Fruit fly (Drosophila melanogaster) whole organism, embryonic: ENCODE measurements around the gene CG9166.

ENCODE experiments used
- Atf-2 ChIP-seq: fragments of 200-800 bp; sonication (Bioruptor generic); optimal IDR thresholded peaks from 2 replicates; lab custom pipeline; 2016; ENCODE audit warnings: missing biosample characterization, missing genetic modification characterization
- BtbVII ChIP-seq: fragments of 200-800 bp; sonication (Bioruptor generic); optimal IDR thresholded peaks from 3 replicates; lab custom pipeline; 2017; ENCODE audit warnings: missing biosample characterization, mild to moderate bottlenecking, missing genetic modification characterization
- Bteb2 ChIP-seq: fragments of 200-800 bp; sonication (Bioruptor generic); optimal IDR thresholded peaks from 2 replicates; lab custom pipeline; 2016; ENCODE audit warnings: missing biosample characterization, missing genetic modification characterization
- CG10462 ChIP-seq: fragments of 200-800 bp; sonication (Bioruptor generic); optimal IDR thresholded peaks from 2 replicates; lab custom pipeline; 2016; ENCODE audit warnings: missing biosample characterization, missing genetic modification characterization
- CG13123 ChIP-seq: fragments of 200-800 bp; sonication (Bioruptor generic); optimal IDR thresholded peaks from 2 replicates; lab custom pipeline; 2016; ENCODE audit warnings: missing biosample characterization, missing genetic modification characterization
- CG1529 ChIP-seq: fragments of 200-800 bp; sonication (Bioruptor generic); optimal IDR thresholded peaks from 3 replicates; lab custom pipeline; 2018; ENCODE audit warnings: missing biosample characterization, missing genetic modification characterization
- CG18476 ChIP-seq: fragments of 200-800 bp; sonication (Bioruptor generic); optimal IDR thresholded peaks from 2 replicates; lab custom pipeline; 2016; ENCODE audit warnings: missing biosample characterization, mild to moderate bottlenecking, missing genetic modification characterization
- CG2199 ChIP-seq: fragments of 200-800 bp; sonication (Bioruptor generic); IDR thresholded peaks from 3 replicates; pipeline ENCODE4 v1.3.6; 2022; ENCODE audit warnings: missing biosample characterization, missing genetic modification characterization
- CG3065 ChIP-seq: fragments of 200-800 bp; sonication (Bioruptor generic); optimal IDR thresholded peaks from 2 replicates; lab custom pipeline; 2016; ENCODE audit warnings: missing biosample characterization, missing genetic modification characterization
- CG31224 ChIP-seq: fragments of 200-800 bp; sonication (Bioruptor generic); IDR thresholded peaks from 2 replicates; pipeline ENCODE4 v1.3.6; 2022; ENCODE audit warnings: missing biosample characterization, missing genetic modification characterization
- CG31365 ChIP-seq: fragments of 200-800 bp; sonication (Bioruptor generic); optimal IDR thresholded peaks from 2 replicates; lab custom pipeline; 2018; ENCODE audit warnings: missing biosample characterization, mild to moderate bottlenecking, missing genetic modification characterization
- CG32532 ChIP-seq: fragments of 200-800 bp; sonication (Bioruptor generic); IDR thresholded peaks from 2 replicates; pipeline ENCODE4 v1.3.6; 2022; ENCODE audit warnings: missing biosample characterization, missing genetic modification characterization
- CG6175 ChIP-seq: fragments of 200-800 bp; sonication (Bioruptor generic); IDR thresholded peaks from 3 replicates; pipeline ENCODE4 v1.3.6; 2022; ENCODE audit warnings: missing biosample characterization, missing genetic modification characterization
- CG6813 ChIP-seq: fragments of 200-800 bp; sonication (Bioruptor generic); optimal IDR thresholded peaks from 2 replicates; lab custom pipeline; 2017; ENCODE audit warnings: missing biosample characterization, missing genetic modification characterization, mild to moderate bottlenecking, moderate library complexity, missing genetic modification reagents
- CG7556 ChIP-seq: fragments of 200-800 bp; sonication (Bioruptor generic); optimal IDR thresholded peaks from 2 replicates; lab custom pipeline; 2017; ENCODE audit warnings: missing biosample characterization, mild to moderate bottlenecking, missing genetic modification characterization
- CG9437 ChIP-seq: fragments of 200-800 bp; sonication (Bioruptor generic); optimal IDR thresholded peaks from 2 replicates; lab custom pipeline; 2018; ENCODE audit warnings: missing biosample characterization, mild to moderate bottlenecking, missing genetic modification characterization
- CG9932 ChIP-seq: fragments of 200-800 bp; sonication (Bioruptor generic); IDR thresholded peaks from 2 replicates; pipeline ENCODE4 v1.3.6; 2022; ENCODE audit warnings: missing biosample characterization, missing genetic modification characterization
- Chrac-16 ChIP-seq: fragments of 200-800 bp; sonication (Bioruptor generic); optimal IDR thresholded peaks from 3 replicates; lab custom pipeline; 2016; ENCODE audit warnings: missing biosample characterization, missing genetic modification characterization
- Dbx ChIP-seq: fragments of 200-800 bp; sonication (Bioruptor generic); IDR thresholded peaks from 3 replicates; pipeline ENCODE4 v1.3.6; 2022; ENCODE audit warnings: missing biosample characterization, missing genetic modification characterization
- Deaf1 ChIP-seq: fragments of 200-800 bp; optimal IDR thresholded peaks from 3 replicates; lab custom pipeline; 2019; ENCODE audit warnings: missing biosample characterization, mild to moderate bottlenecking, missing genetic modification characterization, moderate library complexity
- Dek ChIP-seq: fragments of 200-800 bp; sonication (Bioruptor generic); optimal IDR thresholded peaks from 3 replicates; lab custom pipeline; 2019; ENCODE audit warnings: missing biosample characterization, mild to moderate bottlenecking, missing genetic modification characterization, moderate library complexity
- Dp ChIP-seq: fragments of 200-800 bp; sonication (Bioruptor generic); optimal IDR thresholded peaks from 2 replicates; lab custom pipeline; 2018; ENCODE audit warnings: missing biosample characterization, mild to moderate bottlenecking, missing genetic modification characterization, moderate library complexity
- ERR ChIP-seq: fragments of 200-800 bp; sonication (Bioruptor generic); optimal IDR thresholded peaks from 2 replicates; lab custom pipeline; 2016; ENCODE audit warnings: missing biosample characterization, missing genetic modification characterization
- Fer3 ChIP-seq: fragments of 200-800 bp; sonication (Bioruptor generic); optimal IDR thresholded peaks from 2 replicates; lab custom pipeline; 2018; ENCODE audit warnings: missing biosample characterization, mild to moderate bottlenecking, missing genetic modification characterization, moderate library complexity
- Kr ChIP-seq: fragments of 200-800 bp; sonication (Bioruptor generic); optimal IDR thresholded peaks from 2 replicates; lab custom pipeline; 2017; ENCODE audit warnings: missing biosample characterization, mild to moderate bottlenecking, missing genetic modification characterization
- NC2α ChIP-seq: fragments of 200-800 bp; sonication (Bioruptor generic); optimal IDR thresholded peaks from 2 replicates; lab custom pipeline; 2016; ENCODE audit warnings: missing biosample characterization, missing genetic modification characterization
- NK7.1 ChIP-seq: fragments of 200-800 bp; sonication (Bioruptor generic); optimal IDR thresholded peaks from 3 replicates; lab custom pipeline; 2016; ENCODE audit warnings: missing biosample characterization, missing genetic modification characterization
- Opbp ChIP-seq: fragments of 200-800 bp; sonication (Bioruptor generic); IDR thresholded peaks from 3 replicates; pipeline ENCODE4 v1.3.6; 2022; ENCODE audit warnings: missing biosample characterization, missing genetic modification characterization; ENCODE audit not compliant: partially characterized antibody
- Pdp1 ChIP-seq, 2 experiments: fragments of 200-800 bp; sonication (Bioruptor generic); optimal IDR thresholded peaks; 3 replicates each; lab custom pipeline; 2016; ENCODE audit warnings: missing biosample characterization in 2 of 2, missing genetic modification characterization in 2 of 2, mild to moderate bottlenecking in 1 of 2, moderate library complexity in 1 of 2
- YL-1 ChIP-seq: fragments of 200-800 bp; sonication (Bioruptor generic); optimal IDR thresholded peaks from 3 replicates; lab custom pipeline; 2017; ENCODE audit warnings: missing biosample characterization, mild to moderate bottlenecking, missing genetic modification characterization
- ab ChIP-seq: fragments of 200-800 bp; sonication (Bioruptor generic); optimal IDR thresholded peaks from 2 replicates; lab custom pipeline; 2016; ENCODE audit warnings: missing biosample characterization, missing genetic modification characterization
- amos ChIP-seq: fragments of 200-800 bp; sonication (Bioruptor generic); IDR thresholded peaks from 2 replicates; pipeline ENCODE4 v1.3.6; 2022; ENCODE audit warnings: missing biosample characterization, missing genetic modification characterization; ENCODE audit not compliant: partially characterized antibody
- cas ChIP-seq: fragments of 200-800 bp; sonication (Bioruptor generic); IDR thresholded peaks from 2 replicates; pipeline ENCODE4 v1.3.6; 2022; ENCODE audit warnings: missing biosample characterization, missing genetic modification characterization
- chinmo ChIP-seq: fragments of 200-800 bp; sonication (Bioruptor generic); IDR thresholded peaks from 4 replicates; pipeline ENCODE4 v1.3.6; 2022; ENCODE audit warnings: missing biosample characterization, missing genetic modification characterization; ENCODE audit not compliant: partially characterized antibody
- chm ChIP-seq: fragments of 200-800 bp; sonication (Bioruptor generic); IDR thresholded peaks from 2 replicates; pipeline ENCODE4 v1.3.6; 2022; ENCODE audit warnings: missing biosample characterization, missing genetic modification characterization
- da ChIP-seq: fragments of 200-800 bp; sonication (Bioruptor generic); optimal IDR thresholded peaks from 2 replicates; lab custom pipeline; 2016; ENCODE audit warnings: missing biosample characterization, missing genetic modification characterization
- dysf ChIP-seq: fragments of 200-800 bp; sonication (Bioruptor generic); IDR thresholded peaks from 3 replicates; pipeline ENCODE4 v1.3.6; 2022; ENCODE audit warnings: missing biosample characterization, missing genetic modification characterization
- emc ChIP-seq: fragments of 200-800 bp; sonication (Bioruptor generic); optimal IDR thresholded peaks from 2 replicates; lab custom pipeline; 2016; ENCODE audit warnings: missing biosample characterization, missing genetic modification characterization
- jumu ChIP-seq: fragments of 200-800 bp; sonication (Bioruptor generic); optimal IDR thresholded peaks from 3 replicates; lab custom pipeline; 2016; ENCODE audit warnings: missing biosample characterization, missing genetic modification characterization
- lmd ChIP-seq: fragments of 200-800 bp; sonication (Bioruptor generic); IDR thresholded peaks from 2 replicates; pipeline ENCODE4 v1.3.6; 2022; ENCODE audit warnings: missing biosample characterization, missing genetic modification characterization
- lov ChIP-seq, 2 experiments: fragments of 200-800 bp in 1 of 2; fragments of >200 bp in 1 of 2; sonication (Bioruptor generic) in 1 of 2; IDR thresholded peaks in 1 of 2; optimal IDR thresholded peaks in 1 of 2; 2 replicates in 1 of 2; 3 replicates in 1 of 2; pipeline versions ENCODE4 v1.3.6 to Lab custom; 2017 to 2022; ENCODE audit warnings: missing biosample characterization in 1 of 2, missing genetic modification characterization in 1 of 2
- mirr ChIP-seq: fragments of 200-800 bp; sonication (Bioruptor generic); optimal IDR thresholded peaks from 3 replicates; lab custom pipeline; 2018; ENCODE audit warnings: missing biosample characterization, mild to moderate bottlenecking, missing genetic modification characterization
- oc ChIP-seq: fragments of 200-800 bp; sonication (Bioruptor generic); optimal IDR thresholded peaks from 2 replicates; lab custom pipeline; 2018; ENCODE audit warnings: missing biosample characterization, mild to moderate bottlenecking, missing genetic modification characterization, moderate library complexity
- scrt ChIP-seq: fragments of 200-800 bp; sonication (Bioruptor generic); optimal IDR thresholded peaks from 2 replicates; lab custom pipeline; 2018; ENCODE audit warnings: missing biosample characterization, mild to moderate bottlenecking, missing genetic modification characterization, moderate library complexity
- sna ChIP-seq: fragments of 200-800 bp; sonication (Bioruptor generic); IDR thresholded peaks from 2 replicates; pipeline ENCODE4 v1.3.6; 2022; ENCODE audit warnings: missing biosample characterization, missing genetic modification characterization; ENCODE audit not compliant: partially characterized antibody
- sqz ChIP-seq: fragments of 200-800 bp; sonication (Bioruptor generic); optimal IDR thresholded peaks from 3 replicates; lab custom pipeline; 2018; ENCODE audit warnings: missing biosample characterization, mild to moderate bottlenecking, missing genetic modification characterization
- ttk ChIP-seq: fragments of 200-800 bp; sonication (Bioruptor generic); IDR thresholded peaks from 2 replicates; pipeline ENCODE4 v2.1.2; 2022; ENCODE audit warnings: missing biosample characterization, missing genetic modification characterization
- usp ChIP-seq: fragments of >200 bp; optimal IDR thresholded peaks from 2 replicates; lab custom pipeline; 2017; ENCODE audit warnings: missing biosample characterization, missing genetic modification characterization
- wek ChIP-seq: fragments of 200-800 bp; sonication (Bioruptor generic); optimal IDR thresholded peaks from 3 replicates; lab custom pipeline; 2018; ENCODE audit warnings: missing biosample characterization, mild to moderate bottlenecking, missing genetic modification characterization, moderate library complexity

Gene CG9166

dm6 chr3L:1319097-1319725 lies 31.7 kb upstream of the CG9166 start (continued):
- TF ChIP-seq oc (peak; percentile 85), da (peak; percentile 20), Chrac-16 (peak; percentile 61), Kr (GFP tag; lab: Kevin White, UChicago) (no peak), sqz (GFP tag; lab: Kevin White, UChicago) (peak; percentile 55), CG6175 (GFP tag; lab: Robert Waterston, UW) (no peak), Dek (tag; lab: Kevin White, UChicago) (peak; percentile 55), Bteb2 (GFP tag; lab: Kevin White, UChicago) (peak; percentile 28), NK7.1 (peak; percentile 25), scrt (GFP tag; lab: Kevin White, UChicago) (peak; percentile 54), CG9437 (GFP tag; lab: Kevin White, UChicago) (peak; percentile 38), CG6813 (GFP tag; lab: Kevin White, UChicago) (peak; percentile 65), sna (no peak), emc (GFP tag; lab: Kevin White, UChicago) (no peak), wek (GFP tag; lab: Kevin White, UChicago) (peak; percentile 46), lmd (peak; percentile 74; the same call in 1 of the 2 replicates), dysf (GFP tag; lab: Robert Waterston, UW) (peak; percentile 68; the same call in 2 of the 3 replicates), CG32532 (GFP tag; lab: Robert Waterston, UW) (peak; percentile 67; the same call in 1 of the 2 replicates), Opbp (GFP tag; lab: Robert Waterston, UW) (no peak), CG18476 (GFP tag; lab: Kevin White, UChicago) (peak; percentile 65), CG2199 (GFP tag; lab: Robert Waterston, UW) (no peak; the same call in 2 of the 3 replicates), ERR (GFP tag; lab: Kevin White, UChicago) (no peak), Fer3 (peak; percentile 64), CG7556 (peak; percentile 66), CG3065 (GFP tag; lab: Kevin White, UChicago) (peak; percentile 31), CG9932 (GFP tag; lab: Robert Waterston, UW) (no peak), amos (no peak), CG31224 (GFP tag; lab: Robert Waterston, UW) (no peak), Deaf1 (peak; percentile 28), chm (GFP tag; lab: Robert Waterston, UW) (peak; percentile 73), Dp (no peak), mirr (GFP tag; lab: Kevin White, UChicago) (no peak), CG31365 (tag; lab: Kevin White, UChicago) (peak; percentile 39), Pdp1 (GFP tag; optimal IDR thresholded peaks at IDR 0.05; lab: Kevin White, UChicago) (peak; percentile 24 to 72), Atf-2 (GFP tag; lab: Kevin White, UChicago) (peak; percentile 52), YL-1 (GFP tag; lab: Kevin White, UChicago) (no peak), lov (optimal IDR thresholded peaks at IDR 0.05; lab: Kevin White, UChicago) (no peak), lov (GFP tag; IDR thresholded peaks at IDR 0.05; lab: Robert Waterston, UW) (0 out of 3 replicates have a peak, but pooled peaks have one; percentile 65), jumu (GFP tag; lab: Kevin White, UChicago) (peak; percentile 68), cas (no peak), NC2α (GFP tag; lab: Kevin White, UChicago) (peak; percentile 28), chinmo (GFP tag; lab: Robert Waterston, UW) (no peak), BtbVII (GFP tag; lab: Kevin White, UChicago) (no peak), CG10462 (GFP tag; lab: Kevin White, UChicago) (peak; percentile 68), Dbx (GFP tag; lab: Robert Waterston, UW) (peak; percentile 53; the same call in 1 of the 3 replicates), CG1529 (peak; percentile 81), CG13123 (GFP tag; lab: Kevin White, UChicago) (peak; percentile 25), ttk (GFP tag; lab: Robert Waterston, UW) (peak; percentile 81), ab (GFP tag; lab: Kevin White, UChicago) (no peak), usp (no peak)
